Fruit fly (Drosophila melanogaster) whole organism, adult: Measurements from ENCODE around the gene CG14395.

Experiments used
- CG14711 ChIP-seq: fragments of 200-800 bp; sonication (Bioruptor generic); optimal IDR thresholded peaks from 2 replicates; lab custom pipeline; 2018; ENCODE audit warnings: missing biosample characterization, mild to moderate bottlenecking, missing genetic modification characterization, moderate library complexity
- CG33017 ChIP-seq: fragments of 200-800 bp; sonication (Bioruptor generic); optimal IDR thresholded peaks from 2 replicates; lab custom pipeline; 2018; ENCODE audit warnings: missing biosample characterization, mild to moderate bottlenecking, missing genetic modification characterization, moderate library complexity
- CG5204 ChIP-seq: fragments of 200-800 bp; sonication (Bioruptor generic); optimal IDR thresholded peaks from 2 replicates; lab custom pipeline; 2016; ENCODE audit warnings: missing biosample characterization, missing genetic modification characterization
- CG7101 ChIP-seq: fragments of 200-800 bp; sonication (Bioruptor generic); optimal IDR thresholded peaks from 2 replicates; lab custom pipeline; 2018; ENCODE audit warnings: missing biosample characterization, mild to moderate bottlenecking, missing genetic modification characterization, moderate library complexity
- Crg-1 ChIP-seq: fragments of 200-800 bp; sonication (Bioruptor generic); optimal IDR thresholded peaks from 2 replicates; lab custom pipeline; 2016; ENCODE audit warnings: missing biosample characterization, missing genetic modification characterization
- Hr96 ChIP-seq: fragments of 200-800 bp; sonication (Bioruptor generic); optimal IDR thresholded peaks from 2 replicates; lab custom pipeline; 2016; ENCODE audit warnings: missing biosample characterization, missing genetic modification characterization
- bab1 ChIP-seq: fragments of 200-800 bp; sonication (Bioruptor generic); optimal IDR thresholded peaks from 3 replicates; lab custom pipeline; 2019; ENCODE audit warnings: missing biosample characterization, mild to moderate bottlenecking, missing genetic modification characterization, moderate library complexity
- cnc ChIP-seq, 2 experiments: fragments of >200 bp; optimal IDR thresholded peaks; 2 replicates each; lab custom pipeline; 2017
- kay ChIP-seq: fragments of 200-800 bp; sonication (Bioruptor generic); peaks from one replicate; lab custom pipeline; 2016; ENCODE audit warnings: missing biosample characterization, missing genetic modification characterization, borderline replicate concordance
- ovo ChIP-seq: fragments of 200-800 bp; sonication (Bioruptor generic); optimal IDR thresholded peaks from 2 replicates; lab custom pipeline; 2016; ENCODE audit warnings: missing biosample characterization, missing genetic modification characterization
- pad ChIP-seq: fragments of 200-800 bp; sonication (Bioruptor generic); optimal IDR thresholded peaks from 3 replicates; lab custom pipeline; 2017; ENCODE audit warnings: missing biosample characterization, missing genetic modification characterization, mild to moderate bottlenecking, moderate library complexity, missing genetic modification reagents
- tj ChIP-seq: fragments of 200-800 bp; sonication (Bioruptor generic); optimal IDR thresholded peaks from 3 replicates; lab custom pipeline; 2017; ENCODE audit warnings: missing biosample characterization, mild to moderate bottlenecking, missing genetic modification characterization, moderate library complexity

DNA sequence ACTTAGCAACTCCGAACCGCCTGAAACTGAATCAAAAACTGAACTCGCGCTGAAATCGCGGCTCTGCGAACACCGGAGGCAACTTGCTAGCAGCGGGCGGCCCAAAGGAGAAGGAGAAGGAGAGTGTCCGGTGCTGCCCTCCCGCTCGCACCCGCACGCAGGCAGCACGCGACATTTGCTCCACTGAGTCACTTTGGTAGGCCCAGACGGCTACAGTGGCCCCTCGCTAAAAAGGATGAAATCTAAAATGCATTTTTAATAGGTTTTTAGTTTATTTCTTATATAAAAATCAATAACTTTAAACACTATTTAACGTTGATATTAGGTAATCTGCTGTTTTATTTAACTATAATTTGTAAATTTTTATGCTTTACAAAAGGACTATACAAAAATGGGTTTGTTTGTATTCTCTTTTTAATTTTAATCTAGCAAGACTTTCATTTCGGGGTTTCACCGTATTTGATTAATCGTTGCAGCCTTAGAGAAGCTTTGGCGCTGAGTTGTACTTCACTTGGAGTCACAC lies 59.8 kb downstream of the CG14395 start, which contains the start of gene Men:
- TF ChIP-seq ovo (GFP tag; lab: Kevin White, UChicago) = no peak
- TF ChIP-seq CG14711 (tag; lab: Kevin White, UChicago) = peak; percentile 19
- TF ChIP-seq CG7101 (tag; lab: Kevin White, UChicago) = peak; percentile 59
- TF ChIP-seq Crg-1 (GFP tag; lab: Kevin White, UChicago) = no peak
- TF ChIP-seq CG33017 (tag; lab: Kevin White, UChicago) = no peak
- peak; percentile 45 for TF ChIP-seq bab1 (GFP tag; lab: Kevin White, UChicago)
- TF ChIP-seq pad (GFP tag; lab: Kevin White, UChicago) = no peak
- TF ChIP-seq Hr96 (GFP tag; lab: Kevin White, UChicago) = no peak
- no peak for TF ChIP-seq kay (GFP tag; lab: Kevin White, UChicago)
- no peak for TF ChIP-seq cnc (optimal IDR thresholded peaks at IDR 0.05; lab: Kevin White, UChicago)
- peak; percentile 31 for TF ChIP-seq tj (GFP tag; lab: Kevin White, UChicago)
- peak; percentile 22 for TF ChIP-seq CG5204 (GFP tag; lab: Kevin White, UChicago)
